Fruit fly (Drosophila melanogaster) whole organism, larva: ENCODE data around the gene CG12155.

ENCODE experiments used
- noc ChIP-seq: fragments of 200-800 bp; sonication (Bioruptor generic); optimal IDR thresholded peaks from 3 replicates; lab custom pipeline; 2019; ENCODE audit warnings: missing biosample characterization, mild to moderate bottlenecking, missing genetic modification characterization, moderate library complexity

Gene CG12155

dm6 chrX:7728251-7729164 is at the start of gene CG12155, which contains the start of gene NELF-B:
CG12155 (plus strand) TSS chrX:7728755.
NELF-B (minus strand) TSS chrX:7728361.
- no peak for TF ChIP-seq noc (tag; lab: Kevin White, UChicago)

DNA sequence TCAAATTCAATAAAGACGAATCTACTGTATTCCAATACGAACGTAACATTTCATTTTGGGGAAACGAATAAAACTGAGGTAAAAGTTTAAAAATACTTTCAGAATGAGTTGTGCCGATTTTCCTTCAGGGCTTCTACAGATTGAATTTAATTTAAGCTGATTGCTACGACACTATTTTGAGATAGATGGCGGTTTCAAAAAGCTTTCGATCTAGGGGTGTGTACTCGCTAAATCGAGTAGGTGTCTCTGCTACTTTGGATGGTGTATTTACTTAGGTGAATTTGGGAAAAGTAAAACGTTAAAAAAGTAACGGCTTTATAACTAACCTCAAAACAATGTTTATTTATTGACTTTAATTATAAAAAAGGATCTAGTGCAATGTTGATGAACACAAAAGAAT is 49.7 kb upstream of the CG12155 start:
- TF ChIP-seq noc (tag; lab: Kevin White, UChicago) = no peak

- no peak for TF ChIP-seq noc (tag; lab: Kevin White, UChicago)
Observed at dm6 chrX:7686071-7686470, 42.5 kb upstream of the CG12155 start.

DNA sequence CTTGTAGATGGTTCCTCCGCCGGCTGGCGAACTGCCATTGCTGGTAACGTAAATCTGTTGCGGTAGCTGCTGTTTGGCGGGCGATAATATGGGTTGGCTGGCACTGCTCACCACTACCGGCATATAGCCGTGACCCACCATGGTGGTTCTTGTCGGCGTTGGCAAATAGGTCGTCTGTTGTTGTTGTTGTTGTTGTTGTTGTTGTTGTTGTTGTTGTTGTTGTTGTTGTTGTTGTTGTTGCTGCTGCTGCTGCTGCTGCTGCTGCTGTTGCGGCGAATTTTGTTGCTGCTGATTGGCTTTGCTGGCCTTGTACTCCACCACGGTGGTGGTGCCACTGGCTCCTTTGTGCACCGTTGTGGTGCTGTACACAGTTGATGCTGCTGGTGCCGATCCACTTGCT is 39.7 kb upstream of the CG12155 start:
- no peak for TF ChIP-seq noc (tag; lab: Kevin White, UChicago)

- peak; percentile 91 for TF ChIP-seq noc (tag; lab: Kevin White, UChicago)
Observed at dm6 chrX:7690683-7691082, 37.9 kb upstream of the CG12155 start.

- peak; percentile 55 for TF ChIP-seq noc (tag; lab: Kevin White, UChicago)
Observed at dm6 chrX:7691221-7691914, 37.2 kb upstream of the CG12155 start.

- peak; percentile 81 for TF ChIP-seq noc (tag; lab: Kevin White, UChicago)
Observed at dm6 chrX:7691947-7692739, 36.4 kb upstream of the CG12155 start.

DNA sequence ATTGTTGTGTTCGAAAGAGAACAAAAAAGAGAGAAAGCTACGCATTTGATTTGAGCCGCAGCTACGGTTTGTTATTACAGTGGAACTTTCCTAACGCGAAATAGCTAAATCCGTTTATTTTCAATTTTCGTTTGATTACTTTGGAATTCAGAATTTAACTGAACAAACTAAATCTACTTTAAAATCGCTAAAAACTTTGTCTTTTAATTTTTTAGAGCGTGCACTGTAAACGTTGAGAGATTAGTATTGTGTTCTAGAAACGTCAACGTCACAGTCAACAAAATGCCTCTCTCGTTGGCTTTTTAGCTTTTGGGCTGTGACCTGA is 35.9 kb upstream of the CG12155 start:
- TF ChIP-seq noc (tag; lab: Kevin White, UChicago) = peak; percentile 89

- no peak for TF ChIP-seq noc (tag; lab: Kevin White, UChicago)
Observed at dm6 chrX:7693423-7693822, 35.1 kb upstream of the CG12155 start.

DNA sequence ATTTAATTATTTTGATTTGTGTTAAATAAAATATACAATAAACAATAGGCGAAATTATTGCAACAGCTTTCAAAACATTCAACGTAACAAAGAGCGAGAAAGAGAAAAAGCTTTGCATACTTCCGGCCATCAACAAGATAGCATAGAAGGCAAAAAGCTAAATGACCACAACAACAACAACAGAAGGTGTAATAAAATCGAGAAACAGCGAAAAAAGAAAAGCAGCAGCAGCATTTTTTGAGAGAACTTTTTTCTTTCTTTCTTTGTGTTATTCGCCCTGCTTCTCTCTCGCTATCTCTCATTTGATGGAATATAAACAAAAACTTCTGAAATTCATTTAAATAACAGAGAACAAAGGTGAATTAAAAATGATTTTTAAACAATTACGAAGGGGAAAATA is 34.3 kb upstream of the CG12155 start:
- TF ChIP-seq noc (tag; lab: Kevin White, UChicago) = no peak

DNA sequence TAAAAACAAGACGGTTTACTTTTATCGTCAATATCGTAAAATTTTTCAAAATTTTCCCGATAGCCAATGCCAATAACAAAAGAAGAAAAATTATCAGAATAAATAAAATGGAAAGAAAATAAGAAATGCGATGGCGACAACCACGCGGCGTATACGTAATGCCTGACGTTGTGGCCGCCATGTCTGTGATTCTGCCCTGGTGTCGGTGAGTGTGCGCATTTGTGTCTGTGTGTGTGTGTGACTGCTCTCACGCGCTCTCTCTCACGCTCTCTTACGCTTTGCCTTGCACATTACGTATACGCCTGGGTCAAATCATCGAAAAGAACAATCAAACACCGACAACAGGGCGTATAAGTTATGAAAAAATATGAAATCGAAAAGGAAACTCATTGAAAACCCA is 33.7 kb upstream of the CG12155 start:
- TF ChIP-seq noc (tag; lab: Kevin White, UChicago) = no peak

- TF ChIP-seq noc (tag; lab: Kevin White, UChicago) = no peak
Observed at dm6 chrX:7695391-7696053, 33.0 kb upstream of the CG12155 start.

DNA sequence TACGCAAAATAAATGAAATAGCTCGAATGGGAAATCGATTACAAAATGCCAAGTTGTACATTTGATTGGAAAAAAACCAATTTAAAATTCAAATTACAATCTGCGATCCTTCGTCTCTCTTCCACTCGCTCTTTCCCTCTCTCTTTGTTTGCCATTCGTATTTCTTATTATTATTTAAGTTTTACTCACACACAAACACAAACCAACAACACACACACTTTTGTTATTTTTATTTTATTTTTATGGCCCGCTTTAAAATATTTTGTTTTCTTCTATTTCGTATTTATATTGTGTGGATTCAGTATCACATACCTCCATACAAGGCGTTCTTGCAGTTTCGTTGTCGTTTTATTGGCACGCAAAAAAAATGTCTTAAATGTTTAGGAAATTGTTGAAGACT is 32.4 kb upstream of the CG12155 start:
- no peak for TF ChIP-seq noc (tag; lab: Kevin White, UChicago)

DNA sequence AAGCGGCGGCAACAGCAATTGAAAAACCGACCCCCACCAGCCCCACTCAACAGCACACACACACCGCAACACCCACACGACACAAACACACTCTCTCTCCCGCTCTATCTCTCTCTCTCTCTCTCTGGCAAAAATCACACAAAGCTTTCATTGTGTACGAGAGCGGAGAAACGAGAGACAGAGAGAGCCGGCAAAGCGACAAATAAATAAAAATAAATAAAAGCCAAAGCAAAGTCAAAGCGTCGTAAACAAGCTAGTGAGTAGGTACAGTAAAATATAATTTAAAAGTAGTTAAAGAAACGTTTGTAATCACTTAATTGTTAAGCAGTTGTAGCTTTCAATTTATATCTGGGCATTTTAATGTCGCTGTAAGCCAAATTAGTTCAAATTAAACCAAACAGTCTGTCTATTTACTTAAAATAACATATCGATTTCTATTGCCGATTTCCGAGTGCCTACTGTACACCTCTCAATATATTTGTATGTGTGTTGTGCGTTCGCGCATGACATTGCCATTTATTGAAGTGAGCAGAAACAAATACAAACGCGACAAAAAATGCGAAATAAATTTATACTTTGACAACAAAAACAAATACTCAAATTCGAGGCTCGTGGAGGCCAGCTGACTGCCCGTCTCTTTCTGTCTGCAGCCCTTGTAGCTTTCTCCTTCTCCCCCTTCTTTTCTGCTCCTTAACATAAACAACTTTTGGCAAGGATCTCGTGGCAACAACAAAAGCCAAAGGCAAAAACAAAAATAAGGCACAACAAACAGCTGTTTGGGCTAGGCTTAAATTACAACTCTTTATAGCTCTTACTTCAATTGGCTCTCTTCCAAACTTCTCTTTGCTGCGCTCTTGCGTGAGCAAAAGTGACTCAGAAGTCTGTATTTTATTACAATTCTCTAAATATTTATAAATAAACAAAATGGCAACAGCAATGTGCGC is 31.6 kb upstream of the CG12155 start:
- TF ChIP-seq noc (tag; lab: Kevin White, UChicago) = peak; percentile 97
